Worm (Caenorhabditis elegans) whole organism, L4 larva: Measurements from ENCODE around the gene C44E12.1.

Experiments
- F49E8.2 ChIP-seq: sonication (generic microtip); optimal IDR thresholded peaks from 2 replicates; lab custom pipeline; 2016; ENCODE audit warnings: missing compliant biosample characterization, mild to moderate bottlenecking, missing genetic modification characterization, borderline replicate concordance
- R02D3.7 ChIP-seq: fragments of 150-350 bp; sonication (generic microtip); optimal IDR thresholded peaks from 3 replicates; lab custom pipeline; 2014; ENCODE audit warnings: missing biosample characterization, missing genetic modification characterization
- Y5F2A.4 ChIP-seq: fragments of 200-800 bp; sonication (Bioruptor generic); optimal IDR thresholded peaks from 2 replicates; lab custom pipeline; 2018; ENCODE audit warnings: mild to moderate bottlenecking, missing genetic modification characterization, missing compliant biosample characterization
- aha-1 ChIP-seq: fragments of 150-350 bp; peaks from one replicate; lab custom pipeline; 2014; ENCODE audit warnings: missing biosample characterization, missing genetic modification characterization
- ceh-20 ChIP-seq: fragments of 200-800 bp; sonication (Bioruptor generic); IDR thresholded peaks from 2 replicates; pipeline ENCODE4 v1.3.6; 2022; ENCODE audit warnings: missing genetic modification reagents, missing genetic modification characterization, missing compliant biosample characterization
- ceh-82 ChIP-seq: sonication (generic microtip); optimal IDR thresholded peaks from 2 replicates; lab custom pipeline; 2017; ENCODE audit warnings: missing biosample characterization, missing genetic modification characterization
- ctbp-1 ChIP-seq: fragments of 200-800 bp; sonication (Bioruptor generic); IDR thresholded peaks from 2 replicates; pipeline ENCODE4 v1.3.6; 2022; ENCODE audit warnings: missing genetic modification reagents, missing genetic modification characterization, missing compliant biosample characterization
- dmd-8 ChIP-seq: fragments of 200-800 bp; sonication (Bioruptor generic); IDR thresholded peaks from 2 replicates; pipeline ENCODE4 v1.3.6; 2022; ENCODE audit warnings: missing genetic modification characterization, missing compliant biosample characterization
- duxl-1 ChIP-seq: sonication (generic microtip); optimal IDR thresholded peaks from 2 replicates; lab custom pipeline; 2016; ENCODE audit warnings: mild to moderate bottlenecking, missing genetic modification characterization, moderate library complexity, missing compliant biosample characterization; ENCODE audit not compliant: poor library complexity
- hlh-30 ChIP-seq: sonication (generic microtip); optimal IDR thresholded peaks from 2 replicates; lab custom pipeline; 2017; ENCODE audit warnings: antibody characterized with exemption, mild to moderate bottlenecking, missing genetic modification characterization, missing compliant biosample characterization; ENCODE audit not compliant: insufficient read depth
- lin-15B ChIP-seq: fragments of 150-350 bp; sonication (generic microtip); optimal IDR thresholded peaks from 3 replicates; lab custom pipeline; 2014; ENCODE audit warnings: missing biosample characterization, missing genetic modification characterization
- lin-29 ChIP-seq: fragments of 200-800 bp; sonication (Bioruptor generic); IDR thresholded peaks from 2 replicates; pipeline ENCODE4 v1.3.6; 2022; ENCODE audit warnings: missing genetic modification reagents, missing genetic modification characterization, missing compliant biosample characterization
- lir-3 ChIP-seq: sonication (generic microtip); optimal IDR thresholded peaks from 2 replicates; lab custom pipeline; 2016; ENCODE audit warnings: mild to moderate bottlenecking, missing genetic modification characterization, missing compliant biosample characterization
- madf-5 ChIP-seq, 2 experiments: fragments of 200-800 bp; sonication (Bioruptor generic); IDR thresholded peaks; 2 replicates each; pipeline ENCODE4 v1.3.6; 2022; ENCODE audit warnings: missing compliant biosample characterization in 2 of 2, missing genetic modification characterization in 2 of 2
- mdl-1 ChIP-seq, 2 experiments: fragments of 150-350 bp in 1 of 2; sonication (generic microtip) in 1 of 2; optimal IDR thresholded peaks; 2 replicates each; lab custom pipeline; 2014 to 2017; ENCODE audit warnings: missing biosample characterization in 2 of 2, missing genetic modification characterization in 2 of 2
- mdt-29 ChIP-seq: fragments of 200-800 bp; sonication (Bioruptor generic); IDR thresholded peaks from 2 replicates; pipeline ENCODE4 v1.3.6; 2022; ENCODE audit warnings: missing genetic modification reagents, missing genetic modification characterization, missing compliant biosample characterization
- mxl-2 ChIP-seq: fragments of 200-800 bp; sonication (Bioruptor generic); conservative IDR thresholded peaks from 2 replicates; pipeline ENCODE4 v1.3.6; 2022; ENCODE audit warnings: missing genetic modification reagents, missing genetic modification characterization, missing compliant biosample characterization
- mxl-3 ChIP-seq: fragments of 200-800 bp; sonication (Bioruptor generic); optimal IDR thresholded peaks from 2 replicates; lab custom pipeline; 2018; ENCODE audit warnings: mild to moderate bottlenecking, missing genetic modification characterization, missing compliant biosample characterization
- nhr-11 ChIP-seq: fragments of 150-350 bp; optimal IDR thresholded peaks from 2 replicates; lab custom pipeline; 2014; ENCODE audit warnings: missing biosample characterization, missing genetic modification characterization
- nhr-42 ChIP-seq: fragments of 200-800 bp; sonication (Bioruptor generic); IDR thresholded peaks from 2 replicates; pipeline ENCODE4 v1.3.6; 2022; ENCODE audit warnings: missing genetic modification characterization, missing compliant biosample characterization
- pha-4 ChIP-seq, 2 experiments: fragments of 150-350 bp in 1 of 2; fragments of 200-800 bp in 1 of 2; sonication (Bioruptor generic) in 1 of 2; IDR thresholded peaks in 1 of 2; optimal IDR thresholded peaks in 1 of 2; 2 replicates each; pipeline versions ENCODE4 v1.3.6 to Lab custom; 2014 to 2022; ENCODE audit warnings: missing genetic modification characterization in 2 of 2, missing genetic modification reagents in 2 of 2, missing biosample characterization in 1 of 2, missing compliant biosample characterization in 1 of 2
- set-16 ChIP-seq: fragments of 200-800 bp; sonication (Bioruptor generic); IDR thresholded peaks from 2 replicates; pipeline ENCODE4 v1.3.6; 2022; ENCODE audit warnings: missing genetic modification reagents, missing genetic modification characterization, missing compliant biosample characterization
- snpc-4 ChIP-seq: fragments of 150-350 bp; optimal IDR thresholded peaks from 2 replicates; lab custom pipeline; 2014; ENCODE audit warnings: missing biosample characterization, missing genetic modification characterization
- spr-1 ChIP-seq: sonication (generic microtip); optimal IDR thresholded peaks from 2 replicates; lab custom pipeline; 2016; ENCODE audit warnings: mild to moderate bottlenecking, missing genetic modification characterization, missing compliant biosample characterization
- spr-3 ChIP-seq: fragments of 200-800 bp; sonication (Bioruptor generic); optimal IDR thresholded peaks from 2 replicates; lab custom pipeline; 2018; ENCODE audit warnings: mild to moderate bottlenecking, missing genetic modification characterization, missing compliant biosample characterization
- tra-1 ChIP-seq: fragments of 200-800 bp; sonication (Bioruptor generic); IDR thresholded peaks from 2 replicates; pipeline ENCODE4 v1.3.6; 2022; ENCODE audit warnings: missing genetic modification reagents, missing genetic modification characterization, missing compliant biosample characterization
- unc-130 ChIP-seq: sonication (generic microtip); optimal IDR thresholded peaks from 2 replicates; lab custom pipeline; 2016; ENCODE audit warnings: missing genetic modification reagents, missing genetic modification characterization, missing compliant biosample characterization
- vab-7 ChIP-seq: fragments of 200-800 bp; sonication (Bioruptor generic); IDR thresholded peaks from 2 replicates; pipeline ENCODE4 v1.3.6; 2022; ENCODE audit warnings: missing genetic modification reagents, missing genetic modification characterization, missing compliant biosample characterization
- zfp-3 ChIP-seq: fragments of 200-800 bp; sonication (Bioruptor generic); conservative IDR thresholded peaks from 2 replicates; pipeline ENCODE4 v1.3.6; 2022; ENCODE audit warnings: missing genetic modification reagents, missing genetic modification characterization, missing compliant biosample characterization
- zip-11 ChIP-seq: fragments of 200-800 bp; sonication (Bioruptor generic); IDR thresholded peaks from 2 replicates; pipeline ENCODE4 v1.3.6; 2022; ENCODE audit warnings: missing genetic modification characterization, missing compliant biosample characterization
- zip-2 ChIP-seq: fragments of 150-350 bp; optimal IDR thresholded peaks from 2 replicates; lab custom pipeline; 2014; ENCODE audit warnings: missing biosample characterization, missing genetic modification characterization
- ztf-7 ChIP-seq: fragments of 150-350 bp; optimal IDR thresholded peaks from 2 replicates; lab custom pipeline; 2014; ENCODE audit warnings: missing biosample characterization, missing genetic modification characterization

The C44E12.1 gene

ce11 chrX:7596627-7597026 lies at the start of gene C44E12.1:
Gene C44E12.1, plus strand, starts transcription at chrX:7596927.
- no peak for TF ChIP-seq zip-2 (tag; lab: Kevin White, UChicago)
- TF ChIP-seq aha-1 (tag; lab: Kevin White, UChicago), result peak; percentile 74
- TF ChIP-seq mdl-1 (tag; optimal IDR thresholded peaks at IDR 0.05; lab: Kevin White, UChicago), result no peak
- no peak for TF ChIP-seq R02D3.7 (tag; lab: Kevin White, UChicago)
- TF ChIP-seq spr-1 (tag; lab: Kevin White, UChicago), result no peak

ce11 chrX:7547696-7548095 lies 49.0 kb upstream of the C44E12.1 start:
- TF ChIP-seq F49E8.2 (tag; lab: Kevin White, UChicago), result no peak
- TF ChIP-seq zfp-3 (GFP tag; lab: Robert Waterston, UW), result no peak
- no peak for TF ChIP-seq Y5F2A.4 (GFP tag; lab: Kevin White, UChicago)
- TF ChIP-seq set-16, result peak; percentile 89
- TF ChIP-seq nhr-42, result no peak
- no peak for TF ChIP-seq ceh-82
- 0 out of 4 replicates have a peak, but pooled peaks of 1 of the 2 experiments have one; percentile 22 for TF ChIP-seq madf-5 (GFP tag; IDR thresholded peaks at IDR 0.05; lab: Robert Waterston, UW)

- TF ChIP-seq zip-11 (GFP tag; lab: Robert Waterston, UW) (no peak), unc-130 (GFP tag; lab: Kevin White, UChicago) (no peak), pha-4 (GFP tag; IDR thresholded peaks at IDR 0.05; lab: Robert Waterston, UW) (no peak), pha-4 (tag; optimal IDR thresholded peaks at IDR 0.05; lab: Kevin White, UChicago) (no peak), ctbp-1 (GFP tag; lab: Robert Waterston, UW) (no peak), duxl-1 (tag; lab: Kevin White, UChicago) (no peak), tra-1 (GFP tag; lab: Robert Waterston, UW) (no peak), lin-15B (no peak), set-16 (no peak), nhr-11 (tag; lab: Kevin White, UChicago) (no peak), ceh-82 (no peak), zip-2 (tag; lab: Kevin White, UChicago) (no peak), spr-3 (GFP tag; lab: Kevin White, UChicago) (no peak), ceh-20 (no peak), mxl-2 (GFP tag; lab: Robert Waterston, UW) (no peak), mdt-29 (no peak), nhr-42 (no peak), vab-7 (GFP tag; lab: Robert Waterston, UW) (no peak), lir-3 (no peak)
Measured at ce11 chrX:7548158-7548557, 48.6 kb upstream of the C44E12.1 start, which contains the start of gene F46C8.1. Gene F46C8.1, plus strand, starts transcription at chrX:7548458.

ce11 chrX:7550452-7550851 lies 46.3 kb upstream of the C44E12.1 start:
- TF ChIP-seq dmd-8 (GFP tag; lab: Robert Waterston, UW) (no peak), mxl-3 (GFP tag; lab: Kevin White, UChicago) (peak; percentile 3)

ce11 chrX:7553331-7553730 lies 43.4 kb upstream of the C44E12.1 start:
- TF ChIP-seq ztf-7 (no peak), snpc-4 (no peak), F49E8.2 (tag; lab: Kevin White, UChicago) (no peak), spr-3 (GFP tag; lab: Kevin White, UChicago) (no peak), lin-29 (GFP tag; lab: Robert Waterston, UW) (no peak), hlh-30 (tag; lab: Kevin White, UChicago) (no peak), nhr-11 (tag; lab: Kevin White, UChicago) (no peak)
